Fruit fly (Drosophila melanogaster) whole organism, adult: ENCODE results near the gene CG43331.

Experiments
- CG12768 ChIP-seq: fragments of 200-800 bp; sonication (Bioruptor generic); optimal IDR thresholded peaks from 2 replicates; lab custom pipeline; 2017; ENCODE audit warnings: missing biosample characterization, missing genetic modification characterization, mild to moderate bottlenecking, moderate library complexity, missing genetic modification reagents
- CG7045 ChIP-seq: fragments of 200-800 bp; sonication (Bioruptor generic); optimal IDR thresholded peaks from 2 replicates; lab custom pipeline; 2017; ENCODE audit warnings: missing biosample characterization, mild to moderate bottlenecking, missing genetic modification characterization
- CG7101 ChIP-seq: fragments of 200-800 bp; sonication (Bioruptor generic); optimal IDR thresholded peaks from 2 replicates; lab custom pipeline; 2018; ENCODE audit warnings: missing biosample characterization, mild to moderate bottlenecking, missing genetic modification characterization, moderate library complexity
- Mnt ChIP-seq: fragments of 200-800 bp; sonication (Bioruptor generic); optimal IDR thresholded peaks from 2 replicates; lab custom pipeline; 2016; ENCODE audit warnings: missing biosample characterization, mild to moderate bottlenecking, missing genetic modification characterization
- bab1 ChIP-seq: fragments of 200-800 bp; sonication (Bioruptor generic); optimal IDR thresholded peaks from 3 replicates; lab custom pipeline; 2019; ENCODE audit warnings: missing biosample characterization, mild to moderate bottlenecking, missing genetic modification characterization, moderate library complexity
- kay ChIP-seq: fragments of 200-800 bp; sonication (Bioruptor generic); peaks from one replicate; lab custom pipeline; 2016; ENCODE audit warnings: missing biosample characterization, missing genetic modification characterization, borderline replicate concordance
- ovo ChIP-seq: fragments of 200-800 bp; sonication (Bioruptor generic); optimal IDR thresholded peaks from 2 replicates; lab custom pipeline; 2016; ENCODE audit warnings: missing biosample characterization, missing genetic modification characterization
- pad ChIP-seq: fragments of 200-800 bp; sonication (Bioruptor generic); optimal IDR thresholded peaks from 3 replicates; lab custom pipeline; 2017; ENCODE audit warnings: missing biosample characterization, missing genetic modification characterization, mild to moderate bottlenecking, moderate library complexity, missing genetic modification reagents

- TF ChIP-seq bab1 (GFP tag; lab: Kevin White, UChicago) (no peak), CG7045 (GFP tag; lab: Kevin White, UChicago) (no peak), kay (GFP tag; lab: Kevin White, UChicago) (no peak), ovo (no peak), CG12768 (no peak), CG7101 (tag; lab: Kevin White, UChicago) (no peak), Mnt (GFP tag; lab: Kevin White, UChicago) (no peak), pad (GFP tag; lab: Kevin White, UChicago) (no peak)
Measured at dm6 chr3L:22458271-22458670, 45.4 kb downstream of the CG43331 start.
